Worm (Caenorhabditis elegans) whole organism, L4 larva: ENCODE results near the gene grd-8.

Experiments used
- ZK337.2 ChIP-seq: fragments of 200-800 bp; sonication (Bioruptor generic); IDR thresholded peaks from 2 replicates; pipeline ENCODE4 v1.3.6; 2022; ENCODE audit warnings: missing genetic modification reagents, missing genetic modification characterization, missing compliant biosample characterization
- aly-2 ChIP-seq: sonication (generic microtip); optimal IDR thresholded peaks from 2 replicates; lab custom pipeline; 2018; ENCODE audit warnings: missing biosample characterization, missing genetic modification characterization
- daf-19 ChIP-seq: fragments of 200-800 bp; sonication (Bioruptor generic); conservative IDR thresholded peaks from 2 replicates; pipeline ENCODE4 v1.3.6; 2022; ENCODE audit warnings: missing genetic modification characterization, missing compliant biosample characterization
- dpl-1 ChIP-seq: fragments of 150-350 bp; optimal IDR thresholded peaks from 2 replicates; lab custom pipeline; 2014; ENCODE audit warnings: missing biosample characterization, missing genetic modification reagents, missing genetic modification characterization
- nhr-10 ChIP-seq: fragments of 150-350 bp; optimal IDR thresholded peaks from 2 replicates; lab custom pipeline; 2014; ENCODE audit warnings: missing biosample characterization, missing genetic modification characterization
- pha-4 ChIP-seq, 2 experiments: fragments of 150-350 bp in 1 of 2; fragments of 200-800 bp in 1 of 2; sonication (Bioruptor generic) in 1 of 2; IDR thresholded peaks in 1 of 2; optimal IDR thresholded peaks in 1 of 2; 2 replicates each; pipeline versions ENCODE4 v1.3.6 to Lab custom; 2014 to 2022; ENCODE audit warnings: missing genetic modification characterization in 2 of 2, missing genetic modification reagents in 2 of 2, missing biosample characterization in 1 of 2, missing compliant biosample characterization in 1 of 2
- snpc-1.2 ChIP-seq: fragments of 200-800 bp; sonication (Bioruptor generic); IDR thresholded peaks from 2 replicates; pipeline ENCODE4 v1.3.6; 2022; ENCODE audit warnings: missing genetic modification reagents, missing genetic modification characterization, missing compliant biosample characterization

DNA sequence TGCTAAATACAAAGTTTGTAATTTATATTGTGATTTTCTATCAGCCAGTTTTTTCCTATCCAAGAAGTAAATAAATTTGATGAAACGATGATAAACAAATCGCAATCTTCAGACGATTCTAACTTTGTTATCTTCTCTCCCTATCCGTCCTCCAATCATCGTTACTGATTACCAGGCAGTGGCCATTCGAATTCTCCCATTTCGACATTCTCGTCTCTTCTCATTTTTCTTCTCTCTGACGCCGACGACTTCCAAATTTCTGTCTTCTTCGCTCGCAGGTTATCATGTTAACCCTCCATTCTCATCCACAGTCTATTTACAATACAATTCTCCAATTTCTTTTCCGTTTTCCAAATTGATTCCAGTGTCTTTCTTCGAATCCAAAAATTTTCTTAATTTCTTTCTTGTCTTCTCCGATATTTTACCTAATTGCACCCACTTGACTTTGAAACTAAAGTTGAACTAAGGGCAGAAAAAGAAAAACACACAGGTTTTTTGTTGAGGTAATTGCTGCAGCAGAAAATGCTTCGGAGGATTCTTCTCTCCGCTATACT, 36.2 kb downstream of the grd-8 start, which contains the start of gene F40A3.2:
- TF ChIP-seq pha-4 (GFP tag; IDR thresholded peaks at IDR 0.05; lab: Robert Waterston, UW) (no peak), pha-4 (tag; optimal IDR thresholded peaks at IDR 0.05; lab: Kevin White, UChicago) (no peak), dpl-1 (GFP tag; lab: Kevin White, UChicago) (no peak), snpc-1.2 (GFP tag; lab: Robert Waterston, UW) (no peak), ZK337.2 (GFP tag; lab: Robert Waterston, UW) (no peak), daf-19 (GFP tag; lab: Robert Waterston, UW) (no peak), nhr-10 (tag; lab: Kevin White, UChicago) (no peak), aly-2 (tag; lab: Kevin White, UChicago) (no peak)
